Worm (Caenorhabditis elegans) whole organism, L1 larva: ENCODE data around the gene tsp-9.

Source experiments
- C04F5.9 ChIP-seq: sonication (generic microtip); optimal IDR thresholded peaks from 2 replicates; lab custom pipeline; 2016; ENCODE audit warnings: missing genetic modification characterization, missing compliant biosample characterization
- F16B12.6 ChIP-seq: fragments of 150-350 bp; optimal IDR thresholded peaks from 2 replicates; lab custom pipeline; 2014; ENCODE audit warnings: missing biosample characterization, missing genetic modification characterization
- Y116A8C.19 ChIP-seq: sonication (generic microtip); optimal IDR thresholded peaks from 2 replicates; lab custom pipeline; 2016; ENCODE audit warnings: missing compliant biosample characterization, missing genetic modification characterization, borderline replicate concordance
- aha-1 ChIP-seq: fragments of 150-350 bp; optimal IDR thresholded peaks from 2 replicates; lab custom pipeline; 2014; ENCODE audit warnings: missing biosample characterization, missing genetic modification characterization
- alr-1 ChIP-seq: fragments of 200-800 bp; sonication (Bioruptor generic); optimal IDR thresholded peaks from 2 replicates; lab custom pipeline; 2018; ENCODE audit warnings: borderline replicate concordance, mild to moderate bottlenecking, missing genetic modification characterization, missing compliant biosample characterization
- aly-2 ChIP-seq: fragments of 150-350 bp; optimal IDR thresholded peaks from 2 replicates; lab custom pipeline; 2014; ENCODE audit warnings: missing biosample characterization, missing genetic modification characterization
- ama-1 ChIP-seq: fragments of 150-350 bp; optimal IDR thresholded peaks from 2 replicates; lab custom pipeline; 2014
- blmp-1 ChIP-seq: fragments of 150-350 bp; optimal IDR thresholded peaks from 2 replicates; lab custom pipeline; 2014; ENCODE audit warnings: missing biosample characterization, missing genetic modification characterization
- ceh-8 ChIP-seq: fragments of 200-800 bp; sonication (Bioruptor generic); optimal IDR thresholded peaks from 2 replicates; lab custom pipeline; 2018; ENCODE audit warnings: mild to moderate bottlenecking, missing genetic modification characterization, moderate library complexity, missing compliant biosample characterization
- efl-1 ChIP-seq, 4 experiments: fragments of 150-350 bp; optimal IDR thresholded peaks in 3 of 4; peaks in 1 of 4; 1 replicate in 1 of 4; 2 replicates in 3 of 4; lab custom pipeline; 2014; ENCODE audit warnings: missing biosample characterization in 2 of 4, missing genetic modification characterization in 2 of 4, missing genetic modification reagents in 2 of 4
- egl-13 ChIP-seq: sonication (generic microtip); optimal IDR thresholded peaks from 2 replicates; lab custom pipeline; 2016; ENCODE audit warnings: missing genotype, missing genetic modification reagents, missing genetic modification characterization, missing compliant biosample characterization
- elt-2 ChIP-seq: sonication (generic microtip); optimal IDR thresholded peaks from 2 replicates; lab custom pipeline; 2016; ENCODE audit warnings: missing genetic modification characterization, mild to moderate bottlenecking, inconsistent platforms, missing compliant biosample characterization, missing genetic modification reagents
- elt-3 ChIP-seq, 6 experiments: fragments of 150-350 bp in 1 of 6; sonication (generic microtip); optimal IDR thresholded peaks; 2 replicates each; lab custom pipeline; 2017 to 2018; ENCODE audit warnings: missing biosample characterization in 6 of 6, missing genetic modification characterization in 6 of 6, inconsistent platforms in 1 of 6
- fkh-8 ChIP-seq: sonication (generic microtip); optimal IDR thresholded peaks from 2 replicates; lab custom pipeline; 2016; ENCODE audit warnings: mild to moderate bottlenecking, missing genetic modification characterization, missing compliant biosample characterization
- grh-1 ChIP-seq: fragments of 200-800 bp; sonication (Bioruptor generic); IDR thresholded peaks from 2 replicates; pipeline ENCODE4 v1.3.6; 2022; ENCODE audit warnings: missing genetic modification reagents, missing genetic modification characterization, missing compliant biosample characterization
- hlh-4 ChIP-seq: sonication (generic microtip); optimal IDR thresholded peaks from 2 replicates; lab custom pipeline; 2016; ENCODE audit warnings: mild to moderate bottlenecking, missing genetic modification characterization, missing compliant biosample characterization
- lin-35 ChIP-seq, 2 experiments: fragments of 150-350 bp; optimal IDR thresholded peaks; 2 replicates each; lab custom pipeline; 2014; ENCODE audit warnings: missing biosample characterization in 2 of 2, missing genetic modification characterization in 2 of 2, missing genetic modification reagents in 2 of 2
- lin-39 ChIP-seq: fragments of 150-350 bp; optimal IDR thresholded peaks from 2 replicates; lab custom pipeline; 2014; ENCODE audit warnings: missing biosample characterization, missing genetic modification reagents, missing genetic modification characterization
- mab-9 ChIP-seq: fragments of 200-800 bp; sonication (Bioruptor generic); IDR thresholded peaks from 2 replicates; pipeline ENCODE4 v1.3.6; 2022; ENCODE audit warnings: missing genetic modification reagents, missing genetic modification characterization, missing compliant biosample characterization
- mdl-1 ChIP-seq, 2 experiments: fragments of 150-350 bp; optimal IDR thresholded peaks; 2 replicates each; lab custom pipeline; 2014 to 2017; ENCODE audit warnings: missing biosample characterization in 2 of 2, missing genetic modification characterization in 2 of 2, inconsistent platforms in 1 of 2
- mep-1 ChIP-seq: fragments of 150-350 bp; optimal IDR thresholded peaks from 2 replicates; lab custom pipeline; 2014; ENCODE audit warnings: missing biosample characterization, missing genetic modification characterization
- nhr-11 ChIP-seq: fragments of 150-350 bp; optimal IDR thresholded peaks from 2 replicates; lab custom pipeline; 2014; ENCODE audit warnings: missing biosample characterization, missing genetic modification characterization
- nhr-12 ChIP-seq: sonication (generic microtip); optimal IDR thresholded peaks from 2 replicates; lab custom pipeline; 2017; ENCODE audit warnings: missing biosample characterization, missing genetic modification characterization
- nhr-19 ChIP-seq: fragments of 200-800 bp; sonication (Bioruptor generic); conservative IDR thresholded peaks from 2 replicates; pipeline ENCODE4 v1.3.6; 2022; ENCODE audit warnings: missing genetic modification characterization, missing compliant biosample characterization
- nhr-237 ChIP-seq: fragments of 150-350 bp; optimal IDR thresholded peaks from 2 replicates; lab custom pipeline; 2014; ENCODE audit warnings: missing biosample characterization, missing genetic modification characterization
- nhr-28 ChIP-seq: fragments of 150-350 bp; optimal IDR thresholded peaks from 2 replicates; lab custom pipeline; 2014; ENCODE audit warnings: missing biosample characterization, missing genetic modification characterization
- nhr-90 ChIP-seq: sonication (generic microtip); optimal IDR thresholded peaks from 2 replicates; lab custom pipeline; 2016; ENCODE audit warnings: mild to moderate bottlenecking, missing genetic modification characterization, missing compliant biosample characterization; ENCODE audit not compliant: poor library complexity
- swsn-7 ChIP-seq: sonication (generic microtip); optimal IDR thresholded peaks from 2 replicates; lab custom pipeline; 2016; ENCODE audit warnings: missing genetic modification characterization, missing compliant biosample characterization
- unc-30 ChIP-seq: sonication (generic microtip); optimal IDR thresholded peaks from 2 replicates; lab custom pipeline; 2017; ENCODE audit warnings: missing biosample characterization, missing genetic modification characterization
- unc-62 ChIP-seq: fragments of 150-350 bp; optimal IDR thresholded peaks from 2 replicates; lab custom pipeline; 2014; ENCODE audit warnings: missing biosample characterization, missing genetic modification reagents, missing genetic modification characterization
- unc-86 ChIP-seq: sonication (generic microtip); optimal IDR thresholded peaks from 2 replicates; lab custom pipeline; 2016; ENCODE audit warnings: missing genetic modification characterization, missing compliant biosample characterization
- unc-98 ChIP-seq: fragments of 200-800 bp; sonication (Bioruptor generic); IDR thresholded peaks from 2 replicates; pipeline ENCODE4 v1.3.6; 2022; ENCODE audit warnings: missing genetic modification characterization, missing compliant biosample characterization
- xbp-1 ChIP-seq: sonication (generic microtip); optimal IDR thresholded peaks from 2 replicates; lab custom pipeline; 2016; ENCODE audit warnings: missing genetic modification characterization, missing compliant biosample characterization
- zag-1 ChIP-seq: fragments of 150-350 bp; optimal IDR thresholded peaks from 2 replicates; lab custom pipeline; 2014; ENCODE audit warnings: missing biosample characterization, missing genetic modification characterization
- zip-4 ChIP-seq: fragments of 200-800 bp; sonication (Bioruptor generic); optimal IDR thresholded peaks from 2 replicates; lab custom pipeline; 2018; ENCODE audit warnings: mild to moderate bottlenecking, missing genetic modification characterization, moderate library complexity, missing compliant biosample characterization
- ztf-11 ChIP-seq, 2 experiments: sonication (generic microtip); optimal IDR thresholded peaks; 2 replicates each; lab custom pipeline; 2016 to 2017; ENCODE audit warnings: missing genetic modification characterization in 2 of 2, missing biosample characterization in 1 of 2, missing compliant biosample characterization in 1 of 2
- ztf-4 ChIP-seq: fragments of 150-350 bp; optimal IDR thresholded peaks from 2 replicates; lab custom pipeline; 2014; ENCODE audit warnings: missing biosample characterization, missing genetic modification characterization

tsp-9 gene

ce11 chrX:1223841-1224240, 22.0 kb upstream of the tsp-9 start:
- no peak for TF ChIP-seq nhr-90 (tag; lab: Kevin White, UChicago)
- TF ChIP-seq efl-1 (optimal IDR thresholded peaks at IDR 0.05; lab: Kevin White, UChicago) = no peak
- TF ChIP-seq efl-1 (GFP tag; optimal IDR thresholded peaks at IDR 0.05 in 1 of 2; lab: Kevin White, UChicago) = peak in 1 of 2 experiments; percentile 21
- TF ChIP-seq C04F5.9 (tag; lab: Kevin White, UChicago) = no peak
- no peak for TF ChIP-seq unc-98
- no peak for TF ChIP-seq elt-2 (tag; lab: Kevin White, UChicago)
- TF ChIP-seq alr-1 = no peak
- TF ChIP-seq zag-1 (tag; lab: Kevin White, UChicago) = no peak
- no peak for TF ChIP-seq mab-9 (GFP tag; lab: Robert Waterston, UW)
- TF ChIP-seq blmp-1 (tag; lab: Kevin White, UChicago) = peak; percentile 6
- no peak for TF ChIP-seq ztf-11 (tag; optimal IDR thresholded peaks at IDR 0.05; lab: Kevin White, UChicago)
- TF ChIP-seq xbp-1 (tag; lab: Kevin White, UChicago) = no peak
- TF ChIP-seq, all 84 proteins: peak for 2

- no peak for TF ChIP-seq ama-1 (lab: Kevin White, UChicago)
These were observed 15.2 kb upstream of the tsp-9 start, which contains the start of gene C46H3.2 for ce11 chrX:1230658-1231057. Gene C46H3.2, minus strand, starts transcription at chrX:1230758.

ce11 chrX:1232074-1232473, 13.7 kb upstream of the tsp-9 start:
- no peak for TF ChIP-seq mep-1 (tag; lab: Kevin White, UChicago)
- TF ChIP-seq blmp-1 (tag; lab: Kevin White, UChicago) = peak; percentile 39
- TF ChIP-seq elt-3 (tag; optimal IDR thresholded peaks at IDR 0.05; lab: Kevin White, UChicago) = peak in 1 of 6 experiments; percentile 55
- TF ChIP-seq xbp-1 (tag; lab: Kevin White, UChicago) = no peak
- TF ChIP-seq unc-62 = no peak
- TF ChIP-seq hlh-4 (tag; lab: Kevin White, UChicago) = no peak
- no peak for TF ChIP-seq aha-1 (tag; lab: Kevin White, UChicago)
- no peak for TF ChIP-seq ceh-8
- TF ChIP-seq egl-13 (tag; lab: Kevin White, UChicago) = no peak
- no peak for TF ChIP-seq lin-39 (tag; lab: Kevin White, UChicago)
- no peak for TF ChIP-seq fkh-8
- TF ChIP-seq mdl-1 (tag; optimal IDR thresholded peaks at IDR 0.05; lab: Kevin White, UChicago) = no peak
- no peak for TF ChIP-seq unc-98
- no peak for TF ChIP-seq swsn-7 (tag; lab: Kevin White, UChicago)
- TF ChIP-seq, all 84 proteins: peak for 2

ce11 chrX:1238803-1239202, 7.0 kb upstream of the tsp-9 start, which contains the start of gene C25G6.3:
Gene C25G6.3, minus strand, starts transcription at chrX:1238903.
- TF ChIP-seq unc-86 (tag; lab: Kevin White, UChicago) (no peak), aly-2 (tag; lab: Kevin White, UChicago) (no peak), nhr-237 (no peak), unc-30 (tag; lab: Kevin White, UChicago) (no peak), nhr-12 (tag; lab: Kevin White, UChicago) (no peak), hlh-4 (tag; lab: Kevin White, UChicago) (no peak), grh-1 (GFP tag; lab: Robert Waterston, UW) (no peak), lin-35 (GFP tag; optimal IDR thresholded peaks at IDR 0.05; lab: Kevin White, UChicago) (no peak), ztf-4 (tag; lab: Kevin White, UChicago) (no peak), nhr-11 (no peak), F16B12.6 (tag; lab: Kevin White, UChicago) (no peak), swsn-7 (tag; lab: Kevin White, UChicago) (no peak), nhr-28 (tag; lab: Kevin White, UChicago) (no peak), elt-3 (tag; optimal IDR thresholded peaks at IDR 0.05; lab: Kevin White, UChicago) (no peak), nhr-19 (GFP tag; lab: Robert Waterston, UW) (no peak), alr-1 (no peak), Y116A8C.19 (tag; lab: Kevin White, UChicago) (no peak), zip-4 (GFP tag; lab: Kevin White, UChicago) (no peak), blmp-1 (tag; lab: Kevin White, UChicago) (no peak)
